Worm (Caenorhabditis elegans) whole organism, late embryonic: ENCODE results near the gene C34D1.4.

ENCODE experiments used
- C08G9.2 ChIP-seq: sonication (generic microtip); optimal IDR thresholded peaks from 2 replicates; lab custom pipeline; 2016; ENCODE audit warnings: mild to moderate bottlenecking, missing genetic modification characterization, moderate library complexity, missing compliant biosample characterization
- F13H6.1 ChIP-seq: sonication (generic microtip); optimal IDR thresholded peaks from 2 replicates; lab custom pipeline; 2016; ENCODE audit warnings: missing genetic modification characterization, missing compliant biosample characterization
- T23F11.4 ChIP-seq: fragments of 200-800 bp; sonication (Bioruptor generic); optimal IDR thresholded peaks from 2 replicates; lab custom pipeline; 2018; ENCODE audit warnings: mild to moderate bottlenecking, missing genetic modification characterization, missing compliant biosample characterization
- ama-1 ChIP-seq: fragments of 150-350 bp; optimal IDR thresholded peaks from 2 replicates; lab custom pipeline; 2014
- ceh-18 ChIP-seq: sonication (generic microtip); optimal IDR thresholded peaks from 2 replicates; lab custom pipeline; 2016; ENCODE audit warnings: missing genetic modification characterization, missing compliant biosample characterization
- ceh-2 ChIP-seq: sonication (generic microtip); optimal IDR thresholded peaks from 2 replicates; lab custom pipeline; 2016; ENCODE audit warnings: missing genotype, missing genetic modification characterization, missing compliant biosample characterization
- ceh-24 ChIP-seq: sonication (generic microtip); optimal IDR thresholded peaks from 2 replicates; lab custom pipeline; 2016; ENCODE audit warnings: mild to moderate bottlenecking, missing genetic modification characterization, missing compliant biosample characterization
- ceh-30 ChIP-seq: fragments of 150-350 bp; optimal IDR thresholded peaks from 2 replicates; lab custom pipeline; 2014; ENCODE audit warnings: missing biosample characterization, missing genetic modification characterization
- ceh-31 ChIP-seq: sonication (generic microtip); optimal IDR thresholded peaks from 2 replicates; lab custom pipeline; 2016; ENCODE audit warnings: missing genetic modification characterization, missing compliant biosample characterization
- ceh-45 ChIP-seq: fragments of 200-800 bp; sonication (Bioruptor generic); IDR thresholded peaks from 2 replicates; pipeline ENCODE4 v1.3.6; 2022; ENCODE audit warnings: missing genetic modification reagents, missing genetic modification characterization, missing compliant biosample characterization
- ceh-48 ChIP-seq: sonication (generic microtip); optimal IDR thresholded peaks from 2 replicates; lab custom pipeline; 2016; ENCODE audit warnings: missing genetic modification characterization, inconsistent platforms, missing compliant biosample characterization
- ceh-6 ChIP-seq: fragments of 200-800 bp; sonication (Bioruptor generic); optimal IDR thresholded peaks from 2 replicates; lab custom pipeline; 2018; ENCODE audit warnings: mild to moderate bottlenecking, missing genetic modification characterization, missing compliant biosample characterization
- che-1 ChIP-seq: sonication (generic microtip); optimal IDR thresholded peaks from 2 replicates; lab custom pipeline; 2016; ENCODE audit warnings: mild to moderate bottlenecking, missing genetic modification characterization, missing compliant biosample characterization
- dmd-4 ChIP-seq: sonication (generic microtip); optimal IDR thresholded peaks from 2 replicates; lab custom pipeline; 2016; ENCODE audit warnings: borderline replicate concordance, missing genetic modification characterization, missing compliant biosample characterization
- dve-1 ChIP-seq: sonication (generic microtip); optimal IDR thresholded peaks from 2 replicates; lab custom pipeline; 2017; ENCODE audit warnings: antibody characterized with exemption, mild to moderate bottlenecking, missing genetic modification characterization, missing compliant biosample characterization
- ets-4 ChIP-seq: sonication (generic microtip); optimal IDR thresholded peaks from 2 replicates; lab custom pipeline; 2016; ENCODE audit warnings: missing genetic modification characterization, missing compliant biosample characterization
- eyg-1 ChIP-seq: sonication (generic microtip); optimal IDR thresholded peaks from 2 replicates; lab custom pipeline; 2016; ENCODE audit warnings: missing genotype, missing genetic modification characterization, missing compliant biosample characterization
- fkh-10 ChIP-seq: fragments of 150-350 bp; optimal IDR thresholded peaks from 2 replicates; lab custom pipeline; 2014; ENCODE audit warnings: missing biosample characterization, missing genetic modification reagents, missing genetic modification characterization
- gmeb-2 ChIP-seq: sonication (generic microtip); optimal IDR thresholded peaks from 2 replicates; lab custom pipeline; 2016; ENCODE audit warnings: missing genetic modification characterization, inconsistent platforms, missing compliant biosample characterization
- hlh-13 ChIP-seq: fragments of 200-800 bp; sonication (Bioruptor generic); optimal IDR thresholded peaks from 2 replicates; lab custom pipeline; 2018; ENCODE audit warnings: mild to moderate bottlenecking, missing genetic modification characterization, missing compliant biosample characterization
- hlh-15 ChIP-seq: sonication (generic microtip); optimal IDR thresholded peaks from 2 replicates; lab custom pipeline; 2016; ENCODE audit warnings: missing genetic modification characterization, missing compliant biosample characterization
- hlh-30 ChIP-seq: sonication (generic microtip); optimal IDR thresholded peaks from 2 replicates; lab custom pipeline; 2017; ENCODE audit warnings: antibody characterized with exemption, missing genetic modification characterization, missing compliant biosample characterization; ENCODE audit not compliant: insufficient read depth
- hlh-6 ChIP-seq: sonication (generic microtip); optimal IDR thresholded peaks from 2 replicates; lab custom pipeline; 2016; ENCODE audit warnings: missing genotype, missing genetic modification characterization, missing compliant biosample characterization
- lin-11 ChIP-seq: fragments of 200-800 bp; sonication (Bioruptor generic); optimal IDR thresholded peaks from 2 replicates; lab custom pipeline; 2018; ENCODE audit warnings: mild to moderate bottlenecking, missing genetic modification characterization, missing compliant biosample characterization
- nhr-11 ChIP-seq: fragments of 150-350 bp; optimal IDR thresholded peaks from 2 replicates; lab custom pipeline; 2014; ENCODE audit warnings: missing biosample characterization, missing genetic modification characterization
- nhr-232 ChIP-seq: sonication (generic microtip); optimal IDR thresholded peaks from 2 replicates; lab custom pipeline; 2016; ENCODE audit warnings: missing genetic modification characterization, missing compliant biosample characterization
- npax-4 ChIP-seq: sonication (generic microtip); optimal IDR thresholded peaks from 2 replicates; lab custom pipeline; 2016; ENCODE audit warnings: missing genetic modification characterization, missing compliant biosample characterization
- odd-2 ChIP-seq: sonication (generic microtip); optimal IDR thresholded peaks from 2 replicates; lab custom pipeline; 2017; ENCODE audit warnings: antibody characterized with exemption, mild to moderate bottlenecking, missing genetic modification characterization, missing compliant biosample characterization
- pag-3 ChIP-seq: sonication (generic microtip); optimal IDR thresholded peaks from 2 replicates; lab custom pipeline; 2016; ENCODE audit warnings: missing compliant biosample characterization, missing genetic modification characterization, borderline replicate concordance
- pat-9 ChIP-seq: fragments of 200-800 bp; sonication (Bioruptor generic); optimal IDR thresholded peaks from 2 replicates; lab custom pipeline; 2018; ENCODE audit warnings: mild to moderate bottlenecking, missing genetic modification characterization, moderate library complexity, missing compliant biosample characterization
- pha-2 ChIP-seq: sonication (generic microtip); optimal IDR thresholded peaks from 2 replicates; lab custom pipeline; 2017; ENCODE audit warnings: mild to moderate bottlenecking, missing genetic modification characterization, missing compliant biosample characterization
- pha-4 ChIP-seq: fragments of 150-350 bp; optimal IDR thresholded peaks from 2 replicates; lab custom pipeline; 2018; ENCODE audit warnings: missing biosample characterization, missing genetic modification reagents, missing genetic modification characterization
- pqm-1 ChIP-seq: sonication (generic microtip); optimal IDR thresholded peaks from 2 replicates; lab custom pipeline; 2016; ENCODE audit warnings: missing genetic modification characterization, missing compliant biosample characterization
- pros-1 ChIP-seq: fragments of 150-350 bp; optimal IDR thresholded peaks from 2 replicates; lab custom pipeline; 2014; ENCODE audit warnings: missing biosample characterization, missing genetic modification reagents, missing genetic modification characterization
- ref-2 ChIP-seq: sonication (generic microtip); optimal IDR thresholded peaks from 2 replicates; lab custom pipeline; 2016; ENCODE audit warnings: missing genetic modification characterization, missing compliant biosample characterization
- rnt-1 ChIP-seq: sonication (generic microtip); optimal IDR thresholded peaks from 2 replicates; lab custom pipeline; 2016; ENCODE audit warnings: missing genetic modification characterization, missing compliant biosample characterization
- tbx-2 ChIP-seq: sonication (generic microtip); optimal IDR thresholded peaks from 2 replicates; lab custom pipeline; 2016; ENCODE audit warnings: missing genetic modification characterization, missing compliant biosample characterization
- tbx-7 ChIP-seq: sonication (generic microtip); optimal IDR thresholded peaks from 2 replicates; lab custom pipeline; 2016; ENCODE audit warnings: missing genotype, missing genetic modification characterization, missing compliant biosample characterization
- unc-3 ChIP-seq, 2 experiments: fragments of 200-800 bp in 1 of 2; sonication (Bioruptor generic) in 1 of 2; sonication (generic microtip) in 1 of 2; conservative IDR thresholded peaks in 1 of 2; optimal IDR thresholded peaks in 1 of 2; 2 replicates each; pipeline versions ENCODE4 v1.3.6 to Lab custom; 2016 to 2022; ENCODE audit warnings: missing compliant biosample characterization in 2 of 2, missing genetic modification characterization in 2 of 2, missing genetic modification reagents in 1 of 2
- unc-55 ChIP-seq: sonication (generic microtip); optimal IDR thresholded peaks from 2 replicates; lab custom pipeline; 2017; ENCODE audit warnings: missing biosample characterization, missing genetic modification reagents, missing genetic modification characterization

C34D1.4 gene

ce11 chrV:13252862-13253261 is 6.2 kb downstream of the C34D1.4 start:
- TF ChIP-seq ceh-2 (tag; lab: Kevin White, UChicago), result no peak
- no peak for TF ChIP-seq odd-2
- TF ChIP-seq ceh-18 (tag; lab: Kevin White, UChicago), result no peak
- TF ChIP-seq hlh-30 (tag; lab: Kevin White, UChicago), result no peak
- no peak for TF ChIP-seq C08G9.2 (tag; lab: Kevin White, UChicago)
- TF ChIP-seq pqm-1 (tag; lab: Kevin White, UChicago), result no peak
- no peak for TF ChIP-seq unc-3 (GFP tag; conservative IDR thresholded peaks at IDR 0.05; lab: Robert Waterston, UW)
- no peak for TF ChIP-seq unc-3 (tag; optimal IDR thresholded peaks at IDR 0.05; lab: Kevin White, UChicago)
- TF ChIP-seq tbx-7, result no peak
- TF ChIP-seq gmeb-2 (tag; lab: Kevin White, UChicago), result no peak
- TF ChIP-seq ceh-24, result no peak
- no peak for TF ChIP-seq ceh-6 (GFP tag; lab: Kevin White, UChicago)

- TF ChIP-seq dmd-4 (no peak), eyg-1 (no peak), pros-1 (no peak), nhr-11 (tag; lab: Kevin White, UChicago) (no peak)
Observed at ce11 chrV:13249436-13249835, 9.7 kb downstream of the C34D1.4 start, which contains the start of gene odr-3. odr-3 (minus strand) TSS chrV:13249536.

DNA sequence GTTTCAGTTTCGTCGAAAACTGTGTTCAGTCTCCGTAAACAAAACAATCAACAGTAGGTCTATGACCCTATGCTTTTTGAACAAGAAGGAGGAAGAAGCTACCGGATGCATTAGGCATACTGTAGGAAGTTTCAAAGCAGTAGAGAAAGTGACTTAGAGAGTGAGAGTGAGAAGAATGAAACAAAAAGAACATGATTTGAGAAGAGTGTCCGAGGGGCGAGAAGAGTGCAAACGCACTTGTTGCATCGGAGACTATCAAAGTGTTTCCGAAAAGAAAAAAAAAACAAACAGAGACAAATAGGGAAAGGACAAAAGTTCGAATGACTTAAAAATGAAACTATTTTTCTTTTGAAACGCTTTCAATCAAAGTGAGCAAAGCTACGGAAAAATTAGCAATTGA is 15.9 kb downstream of the C34D1.4 start:
- no peak for TF ChIP-seq lin-11 (tag; lab: Kevin White, UChicago)

DNA sequence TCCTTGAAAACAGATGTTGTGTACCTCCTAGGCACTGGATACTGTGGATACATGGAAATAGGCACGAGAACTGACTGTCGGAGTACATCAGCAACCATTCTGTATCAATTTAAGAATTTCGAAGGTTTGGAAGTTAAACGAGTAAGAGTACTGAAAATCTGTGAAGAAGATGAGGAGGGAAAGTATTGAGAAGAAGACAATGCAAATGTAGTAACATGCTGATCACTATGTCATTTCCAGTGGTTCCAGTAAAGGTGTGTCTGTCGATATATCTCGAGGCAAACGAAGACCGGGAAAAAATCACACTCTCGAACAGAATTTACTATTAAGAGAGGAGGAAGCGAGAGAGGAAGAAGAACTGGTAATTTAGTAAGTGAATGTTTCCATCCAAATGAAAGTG is 22.6 kb downstream of the C34D1.4 start, which contains the start of gene dmd-10:
Gene dmd-10, minus strand, starts transcription at position 101 of the 400 bp plus-strand sequence.
- TF ChIP-seq ceh-31 (tag; lab: Kevin White, UChicago) (no peak), F13H6.1 (tag; lab: Kevin White, UChicago) (no peak), nhr-11 (tag; lab: Kevin White, UChicago) (no peak), che-1 (tag; lab: Kevin White, UChicago) (no peak), hlh-15 (no peak), hlh-6 (tag; lab: Kevin White, UChicago) (no peak), tbx-2 (no peak), pha-2 (tag; lab: Kevin White, UChicago) (no peak), ceh-30 (no peak), ref-2 (tag; lab: Kevin White, UChicago) (no peak), ceh-48 (tag; lab: Kevin White, UChicago) (no peak), pha-4 (tag; lab: Kevin White, UChicago) (no peak), ceh-45 (no peak), ama-1 (no peak), rnt-1 (tag; lab: Kevin White, UChicago) (no peak)

DNA sequence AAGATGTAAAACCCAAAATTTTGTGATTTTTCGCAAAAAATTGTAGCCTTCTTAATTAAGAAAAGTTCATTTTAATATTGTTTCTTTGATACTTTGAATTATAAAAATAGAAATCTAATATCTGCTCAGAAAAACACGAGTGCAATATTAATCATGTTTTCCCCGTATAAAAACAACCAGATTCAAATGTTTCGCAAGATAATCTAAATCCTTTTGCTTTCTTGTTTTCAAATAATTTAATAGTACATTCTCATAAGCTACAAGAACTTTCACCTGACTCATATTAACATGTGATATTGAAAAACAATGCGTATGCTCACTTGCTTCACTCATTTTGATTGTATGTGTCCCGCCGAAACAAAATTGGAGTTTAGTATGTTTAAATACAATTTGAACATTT is 23.8 kb downstream of the C34D1.4 start:
- no peak for TF ChIP-seq ceh-6 (GFP tag; lab: Kevin White, UChicago)
- TF ChIP-seq pat-9 (tag; lab: Kevin White, UChicago), result no peak
- TF ChIP-seq T23F11.4 (GFP tag; lab: Kevin White, UChicago), result no peak
- no peak for TF ChIP-seq nhr-232 (tag; lab: Kevin White, UChicago)
- TF ChIP-seq eyg-1, result no peak
- TF ChIP-seq pag-3 (tag; lab: Kevin White, UChicago), result no peak

- TF ChIP-seq hlh-13 (GFP tag; lab: Kevin White, UChicago) (no peak), unc-3 (GFP tag; conservative IDR thresholded peaks at IDR 0.05; lab: Robert Waterston, UW) (no peak), unc-3 (tag; optimal IDR thresholded peaks at IDR 0.05; lab: Kevin White, UChicago) (no peak), ets-4 (tag; lab: Kevin White, UChicago) (no peak), hlh-15 (no peak), ceh-24 (no peak), fkh-10 (GFP tag; lab: Kevin White, UChicago) (no peak), dve-1 (no peak), npax-4 (tag; lab: Kevin White, UChicago) (no peak), che-1 (tag; lab: Kevin White, UChicago) (no peak), ceh-6 (GFP tag; lab: Kevin White, UChicago) (no peak), unc-55 (GFP tag; lab: Kevin White, UChicago) (no peak)
Observed at ce11 chrV:13229538-13229937, 29.6 kb downstream of the C34D1.4 start.
